Worm (Caenorhabditis elegans) whole organism, L3 larva: ENCODE data around the gene K08D9.4.

ENCODE experiments used
- aly-2 ChIP-seq: fragments of 150-350 bp; optimal IDR thresholded peaks from 2 replicates; lab custom pipeline; 2014; ENCODE audit warnings: missing biosample characterization, missing genetic modification characterization
- ceh-16 ChIP-seq: sonication (generic microtip); optimal IDR thresholded peaks from 2 replicates; lab custom pipeline; 2017; ENCODE audit warnings: missing biosample characterization, missing genetic modification characterization
- daf-12 ChIP-seq: fragments of 150-350 bp; optimal IDR thresholded peaks from 2 replicates; lab custom pipeline; 2014; ENCODE audit warnings: missing biosample characterization, missing genetic modification reagents, missing genetic modification characterization
- egl-27 ChIP-seq: sonication (generic microtip); optimal IDR thresholded peaks from 4 replicates; lab custom pipeline; 2017; ENCODE audit warnings: missing biosample characterization, missing genetic modification reagents, missing genetic modification characterization
- elt-1 ChIP-seq: fragments of 150-350 bp; optimal IDR thresholded peaks from 2 replicates; lab custom pipeline; 2014; ENCODE audit warnings: missing biosample characterization, missing genetic modification characterization
- elt-2 ChIP-seq: sonication (generic microtip); optimal IDR thresholded peaks from 2 replicates; lab custom pipeline; 2016; ENCODE audit warnings: missing genetic modification reagents, mild to moderate bottlenecking, missing genetic modification characterization, missing compliant biosample characterization
- elt-3 ChIP-seq, 3 experiments: fragments of 150-350 bp in 1 of 3; sonication (generic microtip) in 2 of 3; optimal IDR thresholded peaks; 2 replicates in 2 of 3; 4 replicates in 1 of 3; lab custom pipeline; 2014 to 2017; ENCODE audit warnings: missing biosample characterization in 3 of 3, missing genetic modification characterization in 3 of 3
- eor-1 ChIP-seq, 2 experiments: fragments of 150-350 bp; optimal IDR thresholded peaks; 2 replicates each; lab custom pipeline; 2014 to 2018; ENCODE audit warnings: missing biosample characterization in 2 of 2, missing genetic modification characterization in 2 of 2
- fos-1 ChIP-seq: fragments of 150-350 bp; optimal IDR thresholded peaks from 2 replicates; lab custom pipeline; 2014; ENCODE audit warnings: missing biosample characterization, missing genetic modification characterization
- lin-15B ChIP-seq: fragments of 150-350 bp; optimal IDR thresholded peaks from 2 replicates; lab custom pipeline; 2014; ENCODE audit warnings: missing biosample characterization, missing genetic modification characterization
- lsy-12 ChIP-seq: sonication (generic microtip); optimal IDR thresholded peaks from 2 replicates; lab custom pipeline; 2016; ENCODE audit warnings: mild to moderate bottlenecking, missing genetic modification characterization, missing compliant biosample characterization
- mdl-1 ChIP-seq: fragments of 150-350 bp; optimal IDR thresholded peaks from 2 replicates; lab custom pipeline; 2014; ENCODE audit warnings: missing biosample characterization, missing genetic modification characterization
- mml-1 ChIP-seq: fragments of 150-350 bp; sonication (generic microtip); optimal IDR thresholded peaks from 3 replicates; lab custom pipeline; 2014; ENCODE audit warnings: missing biosample characterization, missing genetic modification characterization
- nfya-1 ChIP-seq: sonication (generic microtip); optimal IDR thresholded peaks from 2 replicates; lab custom pipeline; 2017; ENCODE audit warnings: missing genetic modification characterization, mild to moderate bottlenecking, missing compliant biosample characterization, antibody characterized with exemption, moderate library complexity; ENCODE audit not compliant: insufficient read depth
- nhr-12 ChIP-seq: fragments of 150-350 bp; optimal IDR thresholded peaks from 2 replicates; lab custom pipeline; 2014; ENCODE audit warnings: missing biosample characterization, missing genetic modification characterization
- nhr-23 ChIP-seq: fragments of 150-350 bp; optimal IDR thresholded peaks from 2 replicates; lab custom pipeline; 2014; ENCODE audit warnings: missing biosample characterization, missing genetic modification reagents, missing genetic modification characterization
- nhr-25 ChIP-seq: sonication (generic microtip); optimal IDR thresholded peaks from 2 replicates; lab custom pipeline; 2017; ENCODE audit warnings: missing biosample characterization, missing genetic modification characterization
- nhr-43 ChIP-seq: sonication (generic microtip); optimal IDR thresholded peaks from 2 replicates; lab custom pipeline; 2016; ENCODE audit warnings: mild to moderate bottlenecking, missing genetic modification characterization, missing compliant biosample characterization; ENCODE audit not compliant: poor library complexity, severe bottlenecking
- nhr-67 ChIP-seq: fragments of 150-350 bp; optimal IDR thresholded peaks from 2 replicates; lab custom pipeline; 2014; ENCODE audit warnings: missing biosample characterization, missing genetic modification characterization
- nhr-77 ChIP-seq: fragments of 150-350 bp; optimal IDR thresholded peaks from 2 replicates; lab custom pipeline; 2014; ENCODE audit warnings: missing biosample characterization, missing genetic modification characterization
- pha-4 ChIP-seq: fragments of 150-350 bp; optimal IDR thresholded peaks from 2 replicates; lab custom pipeline; 2014; ENCODE audit warnings: missing biosample characterization, missing genetic modification reagents, missing genetic modification characterization
- pqm-1 ChIP-seq: fragments of 150-350 bp; optimal IDR thresholded peaks from 2 replicates; lab custom pipeline; 2017; ENCODE audit warnings: missing biosample characterization, missing genetic modification characterization, inconsistent platforms
- sea-2 ChIP-seq: fragments of 150-350 bp; sonication (generic microtip); optimal IDR thresholded peaks from 4 replicates; lab custom pipeline; 2014; ENCODE audit warnings: missing biosample characterization, missing genetic modification reagents, missing genetic modification characterization
- snpc-4 ChIP-seq: fragments of 150-350 bp; optimal IDR thresholded peaks from 2 replicates; lab custom pipeline; 2014; ENCODE audit warnings: missing biosample characterization, missing genetic modification characterization
- tbx-2 ChIP-seq: sonication (generic microtip); optimal IDR thresholded peaks from 2 replicates; lab custom pipeline; 2016; ENCODE audit warnings: mild to moderate bottlenecking, missing genetic modification characterization, missing compliant biosample characterization
- unc-39 ChIP-seq: sonication (generic microtip); optimal IDR thresholded peaks from 4 replicates; lab custom pipeline; 2017; ENCODE audit warnings: missing biosample characterization, missing genetic modification characterization
- unc-62 ChIP-seq: fragments of 150-350 bp; sonication (generic microtip); optimal IDR thresholded peaks from 4 replicates; lab custom pipeline; 2014; ENCODE audit warnings: missing biosample characterization, missing genetic modification reagents, missing genetic modification characterization
- ztf-11 ChIP-seq: fragments of 150-350 bp; optimal IDR thresholded peaks from 2 replicates; lab custom pipeline; 2014; ENCODE audit warnings: missing biosample characterization, missing genetic modification characterization
- ztf-4 ChIP-seq: fragments of 150-350 bp; optimal IDR thresholded peaks from 2 replicates; lab custom pipeline; 2014; ENCODE audit warnings: missing biosample characterization, missing genetic modification characterization

Gene K08D9.4

DNA sequence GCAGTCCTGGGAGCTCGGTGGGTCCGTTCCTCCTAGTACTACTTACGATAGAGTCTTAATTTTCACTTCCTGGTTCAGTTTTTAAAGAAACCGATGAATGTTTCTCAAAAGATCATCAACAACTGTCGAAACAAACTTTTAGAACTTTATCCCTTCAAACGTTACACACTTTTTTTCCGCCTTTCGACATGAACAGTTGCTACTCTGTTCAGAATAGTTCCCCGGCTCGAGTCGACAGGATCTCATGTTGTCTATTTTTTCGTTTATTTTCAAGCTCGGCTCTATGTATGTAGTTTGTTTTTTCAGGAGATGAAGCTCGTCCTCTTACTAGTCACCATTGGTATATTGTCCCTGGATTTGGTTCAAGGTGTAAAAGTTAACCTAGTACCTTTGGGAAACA is 43.4 kb downstream of the K08D9.4 start, which contains the start of gene exh-1:
Gene exh-1 (plus strand): TSS at position 301 of the 400 bp plus-strand sequence.
- TF ChIP-seq eor-1 (tag; optimal IDR thresholded peaks at IDR 0.05; lab: Kevin White, UChicago), result no peak
- no peak for TF ChIP-seq fos-1 (tag; lab: Kevin White, UChicago)
- TF ChIP-seq nhr-12 (tag; lab: Kevin White, UChicago), result no peak
- no peak for TF ChIP-seq tbx-2
- no peak for TF ChIP-seq nhr-23 (tag; lab: Kevin White, UChicago)
- TF ChIP-seq nhr-67 (tag; lab: Kevin White, UChicago), result no peak
- no peak for TF ChIP-seq egl-27 (tag; lab: Kevin White, UChicago)
- no peak for TF ChIP-seq ztf-11 (tag; lab: Kevin White, UChicago)
- no peak for TF ChIP-seq elt-1 (tag; lab: Kevin White, UChicago)
- no peak for TF ChIP-seq mdl-1
- no peak for TF ChIP-seq snpc-4 (tag; lab: Kevin White, UChicago)
- no peak for TF ChIP-seq lin-15B (tag; lab: Kevin White, UChicago)
- TF ChIP-seq elt-3 (tag; optimal IDR thresholded peaks at IDR 0.05; lab: Kevin White, UChicago), result no peak
- TF ChIP-seq unc-62 (GFP tag; lab: Kevin White, UChicago), result no peak
- TF ChIP-seq nhr-25, result no peak
- no peak for TF ChIP-seq nhr-77 (tag; lab: Kevin White, UChicago)
- no peak for TF ChIP-seq pqm-1 (tag; lab: Kevin White, UChicago)
- TF ChIP-seq mml-1 (tag; lab: Kevin White, UChicago), result no peak
- no peak for TF ChIP-seq elt-2 (tag; lab: Kevin White, UChicago)

DNA sequence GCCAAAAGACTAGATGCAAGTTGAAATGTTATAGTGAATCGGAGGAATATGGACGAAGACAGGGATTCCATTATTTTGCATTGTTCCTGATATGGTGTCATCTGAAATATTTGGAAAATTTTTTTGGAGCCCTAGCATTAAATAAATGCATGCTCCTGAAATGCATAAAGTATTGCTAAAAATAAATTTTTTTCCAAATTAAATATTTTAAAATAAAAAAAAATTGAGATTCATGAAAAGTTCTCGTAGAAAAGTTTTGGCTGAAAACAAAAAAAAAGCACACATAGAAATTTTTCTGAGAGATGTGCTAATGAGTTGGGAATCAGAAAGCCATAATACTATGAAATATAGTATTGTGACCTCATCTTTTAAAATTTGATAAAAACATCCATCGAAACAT is 45.2 kb downstream of the K08D9.4 start, which contains the start of gene srab-7:
Gene srab-7 (minus strand): TSS at position 101 of the 400 bp plus-strand sequence.
- no peak for TF ChIP-seq ztf-11 (tag; lab: Kevin White, UChicago)
- no peak for TF ChIP-seq mdl-1
- TF ChIP-seq elt-2 (tag; lab: Kevin White, UChicago), result no peak
- no peak for TF ChIP-seq pha-4 (tag; lab: Kevin White, UChicago)
- no peak for TF ChIP-seq ceh-16 (tag; lab: Kevin White, UChicago)
- no peak for TF ChIP-seq nhr-23 (tag; lab: Kevin White, UChicago)
- no peak for TF ChIP-seq lsy-12 (tag; lab: Kevin White, UChicago)
- no peak for TF ChIP-seq snpc-4 (tag; lab: Kevin White, UChicago)
- no peak for TF ChIP-seq unc-39
- TF ChIP-seq daf-12, result no peak
- no peak for TF ChIP-seq ztf-4 (tag; lab: Kevin White, UChicago)

DNA sequence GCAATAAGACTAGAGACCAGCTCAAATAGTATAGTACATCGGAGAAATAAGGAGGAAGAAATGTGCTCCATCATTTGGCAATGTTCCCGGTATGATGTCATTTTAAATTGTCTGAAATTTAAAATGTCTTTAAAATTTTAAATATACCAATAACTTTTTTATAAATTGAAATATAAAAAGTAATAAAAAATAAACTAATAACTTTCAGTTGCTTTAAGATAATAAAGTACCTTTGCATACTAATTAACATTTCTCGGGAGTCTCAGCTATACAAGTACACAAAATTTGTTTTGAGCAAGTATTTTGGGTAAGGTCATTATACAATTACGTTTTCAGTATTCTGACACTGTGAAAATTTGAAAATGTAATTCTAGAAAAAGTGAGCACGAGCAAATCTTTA is 48.4 kb downstream of the K08D9.4 start, which contains the start of gene srab-6:
Gene srab-6 (minus strand): TSS at position 101 of the 400 bp plus-strand sequence.
- TF ChIP-seq sea-2 (GFP tag; lab: Kevin White, UChicago) (no peak), elt-2 (tag; lab: Kevin White, UChicago) (no peak), unc-39 (no peak), nhr-43 (tag; lab: Kevin White, UChicago) (no peak), elt-1 (tag; lab: Kevin White, UChicago) (no peak), nfya-1 (tag; lab: Kevin White, UChicago) (no peak), nhr-77 (tag; lab: Kevin White, UChicago) (no peak), aly-2 (tag; lab: Kevin White, UChicago) (no peak)

DNA sequence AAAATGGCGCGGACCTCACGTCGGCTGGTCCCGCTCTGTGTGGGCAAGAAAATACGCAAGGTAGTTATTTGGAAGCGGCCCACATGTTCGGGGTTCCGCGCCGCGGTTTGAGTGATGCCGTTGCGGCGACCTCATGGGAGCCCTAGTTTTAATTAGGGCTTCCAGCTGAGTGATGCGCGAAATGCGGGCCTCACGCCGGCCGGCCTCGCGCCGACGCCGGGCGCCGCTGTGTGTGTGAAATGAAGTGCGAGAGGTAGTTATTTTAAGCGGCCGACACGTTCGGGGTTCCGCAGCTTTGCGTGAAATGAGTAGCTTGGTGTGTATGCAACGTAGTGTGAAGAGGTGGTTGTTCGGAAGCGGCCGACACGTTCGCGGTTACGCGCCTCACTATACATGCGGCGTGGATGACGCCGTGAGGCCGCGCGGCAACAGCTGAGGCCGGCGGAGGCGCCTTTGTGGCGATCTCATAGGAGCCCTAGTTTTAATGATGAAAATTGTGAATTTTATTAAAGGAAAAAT is 50.3 kb downstream of the K08D9.4 start:
- TF ChIP-seq nhr-12 (tag; lab: Kevin White, UChicago) (no peak), egl-27 (tag; lab: Kevin White, UChicago) (no peak), elt-3 (tag; optimal IDR thresholded peaks at IDR 0.05; lab: Kevin White, UChicago) (no peak), tbx-2 (no peak)
- TF ChIP-seq, all 47 proteins: peak for 0
